Fruit fly (Drosophila melanogaster): ENCODE results near the gene ko.

Gene ko

dm6 chr3L:21090245-21090644 is 40.7 kb downstream of the ko start:
- TF ChIP-seq sens (GFP tag) (peak; percentile 70), Antp (GFP tag; optimal IDR thresholded peaks at IDR 0.05) (no peak), CG30403 (GFP tag; optimal IDR thresholded peaks at IDR 0.05) (no peak), CTCF (GFP tag; optimal IDR thresholded peaks at IDR 0.05) (peak; percentile 86)

dm6 chr3L:21088889-21089288 is 42.1 kb downstream of the ko start, which contains the start of gene CG33285:
TSS of gene CG33285 (minus strand) at chr3L:21088989.
- TF ChIP-seq CG11456 (GFP tag; IDR thresholded peaks at IDR 0.05) (0 out of 3 replicates have a peak, but pooled peaks have one; percentile 18), toy (GFP tag; IDR thresholded peaks at IDR 0.05) (no peak)

dm6 chr3L:21080430-21080829 is 50.5 kb downstream of the ko start:
- TF ChIP-seq Drgx (GFP tag; IDR thresholded peaks at IDR 0.05) = peak; percentile 57
- TF ChIP-seq Ets65A (GFP tag) = no peak
- TF ChIP-seq Ptx1 (GFP tag; IDR thresholded peaks at IDR 0.05) = no peak

dm6 chr3L:21070063-21070462 is 60.9 kb downstream of the ko start:
- no peak for TF ChIP-seq sc (optimal IDR thresholded peaks at IDR 0.05)
- TF ChIP-seq sc (GFP tag; optimal IDR thresholded peaks at IDR 0.05) = no peak
- no peak for TF ChIP-seq CG4404 (GFP tag; IDR thresholded peaks at IDR 0.05)
- no peak for TF ChIP-seq Tbp (GFP tag; optimal IDR thresholded peaks at IDR 0.05)
- no peak for TF ChIP-seq en (GFP tag; optimal IDR thresholded peaks at IDR 0.05)
- TF ChIP-seq tup (GFP tag; optimal IDR thresholded peaks at IDR 0.05) = no peak
- TF ChIP-seq shn (GFP tag; optimal IDR thresholded peaks at IDR 0.05) = no peak
- TF ChIP-seq psq (GFP tag; optimal IDR thresholded peaks at IDR 0.05) = no peak
- TF ChIP-seq Nf-YB (GFP tag; optimal IDR thresholded peaks at IDR 0.05) = no peak

- TF ChIP-seq Spps (tag; optimal IDR thresholded peaks at IDR 0.05) = no peak
- TF ChIP-seq mirr (GFP tag; optimal IDR thresholded peaks at IDR 0.05) = peak; percentile 48
- peak; percentile 43 for TF ChIP-seq grn (GFP tag; optimal IDR thresholded peaks at IDR 0.05)
- no peak for TF ChIP-seq CG33557 (GFP tag; optimal IDR thresholded peaks at IDR 0.05)
- TF ChIP-seq exex (tag; optimal IDR thresholded peaks at IDR 0.05) = peak; percentile 96
- TF ChIP-seq NK7.1 (GFP tag; optimal IDR thresholded peaks at IDR 0.05) = no peak
Observed at dm6 chr3L:21069453-21069852, 61.5 kb downstream of the ko start.

- TF ChIP-seq CG10321 (GFP tag; IDR thresholded peaks at IDR 0.05) (0 out of 2 replicates have a peak, but pooled peaks have one; percentile 48), zen (tag; optimal IDR thresholded peaks at IDR 0.05) (peak; percentile 90), Jarid2 (GFP tag; optimal IDR thresholded peaks at IDR 0.05) (peak; percentile 15), gcm (GFP tag; optimal IDR thresholded peaks at IDR 0.05) (peak; percentile 1), pros (GFP tag; optimal IDR thresholded peaks at IDR 0.05) (peak; percentile 90), prd (optimal IDR thresholded peaks at IDR 0.05) (no peak), prd (GFP tag; IDR thresholded peaks at IDR 0.05) (peak; percentile 48; the same call in 2 of the 3 replicates), Poxn (GFP tag; IDR thresholded peaks at IDR 0.05) (no peak), CG2712 (tag; optimal IDR thresholded peaks at IDR 0.05) (peak; percentile 27), CG14860 (GFP tag; IDR thresholded peaks at IDR 0.05; ENCODE audit: partially characterized antibody) (no peak), CG10654 (GFP tag; optimal IDR thresholded peaks at IDR 0.05) (no peak), CG6254 (GFP tag; optimal IDR thresholded peaks at IDR 0.05) (peak; percentile 5), jing (GFP tag; optimal IDR thresholded peaks at IDR 0.05) (no peak), mld (GFP tag; IDR thresholded peaks at IDR 0.05; ENCODE audit: partially characterized antibody) (no peak), inv (GFP tag; IDR thresholded peaks at IDR 0.05; ENCODE audit: partially characterized antibody) (no peak), CG8388 (GFP tag; optimal IDR thresholded peaks at IDR 0.05) (no peak), CG5180 (GFP tag; optimal IDR thresholded peaks at IDR 0.05) (peak; percentile 16), CG4730 (GFP tag; IDR thresholded peaks at IDR 0.05) (no peak), so (GFP tag; IDR thresholded peaks at IDR 0.05) (peak; percentile 44; the same call in 1 of the 3 replicates), ac (GFP tag; optimal IDR thresholded peaks at IDR 0.05) (peak; percentile 76), vfl (GFP tag; optimal IDR thresholded peaks at IDR 0.05) (no peak)
Observed at dm6 chr3L:21067553-21068157, 63.3 kb downstream of the ko start.
